Worm (Caenorhabditis elegans) whole organism, L4/young adult: ENCODE measurements around the gene npr-5.

Experiments used
- W03F9.2 ChIP-seq: fragments of 150-350 bp; optimal IDR thresholded peaks from 2 replicates; lab custom pipeline; 2014; ENCODE audit warnings: missing biosample characterization, missing genetic modification characterization
- dao-5 ChIP-seq: sonication (generic microtip); optimal IDR thresholded peaks from 2 replicates; lab custom pipeline; 2016; ENCODE audit warnings: missing genotype, missing genetic modification characterization, moderate library complexity, missing compliant biosample characterization
- him-1 ChIP-seq: sonication (generic microtip); optimal IDR thresholded peaks from 2 replicates; lab custom pipeline; 2016; ENCODE audit warnings: missing genotype, missing genetic modification reagents, missing genetic modification characterization, missing compliant biosample characterization

Gene npr-5

ce11 chrV:237012-237411 is 44.5 kb downstream of the npr-5 start:
- TF ChIP-seq him-1, result no peak

- TF ChIP-seq W03F9.2 (tag; lab: Kevin White, UChicago) (no peak), dao-5 (tag; lab: Kevin White, UChicago) (no peak), him-1 (no peak)
These were observed 46.9 kb downstream of the npr-5 start, which contains the start of gene kin-33 for ce11 chrV:234572-234971. Gene kin-33 (minus strand): TSS chrV:234672.
